Worm (Caenorhabditis elegans): ENCODE data around the gene lgc-56.

The lgc-56 gene

DNA sequence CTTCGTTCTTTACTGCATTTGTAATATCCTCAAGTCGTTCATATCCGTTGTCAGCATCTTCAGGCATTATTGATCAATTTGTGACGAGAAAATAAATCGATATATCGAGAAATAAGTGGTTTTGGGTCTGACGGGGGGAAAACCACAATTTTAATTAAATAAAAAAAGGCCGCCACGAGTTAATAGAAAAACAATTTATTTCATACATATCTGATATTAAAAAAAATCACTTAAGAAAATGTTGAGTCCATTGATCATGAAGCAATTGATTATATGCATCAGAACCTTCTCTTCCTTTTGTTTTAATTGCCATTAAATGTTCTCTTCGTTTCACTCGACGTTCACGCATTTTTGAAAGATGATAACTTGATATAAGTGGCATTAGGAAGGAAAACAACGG lies 18.2 kb downstream of the lgc-56 start, which contains the start of gene F58A6.5:
Gene F58A6.5 (minus strand): TSS at position 101 of the 400 bp plus-strand sequence.
- TF ChIP-seq tbx-7 (tag; optimal IDR thresholded peaks at IDR 0.05) (no peak), ztf-16 (tag; optimal IDR thresholded peaks at IDR 0.05) (no peak)

DNA sequence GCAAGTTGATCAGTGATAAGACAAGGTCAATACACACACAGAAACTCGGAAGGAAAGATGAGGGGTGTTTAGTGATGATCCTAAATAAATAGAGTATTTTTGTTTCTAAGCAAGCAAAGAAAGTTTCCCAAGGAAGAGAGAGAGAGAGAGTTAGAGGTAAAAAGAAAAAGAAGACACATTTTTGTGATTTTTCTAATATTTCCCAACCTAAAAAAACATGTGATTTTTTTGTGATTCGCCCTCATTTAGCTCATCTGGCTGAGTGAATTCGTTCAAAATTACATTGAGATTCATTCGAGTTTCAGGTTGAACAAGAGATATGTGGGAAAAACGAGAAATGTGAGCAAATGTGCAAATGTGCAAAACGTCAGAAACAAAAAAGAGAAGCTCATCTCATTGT lies 20.6 kb downstream of the lgc-56 start, which contains the start of gene srb-16:
Gene srb-16 (minus strand): TSS at position 101 of the 400 bp plus-strand sequence.
- no peak for TF ChIP-seq fax-1 (tag; optimal IDR thresholded peaks at IDR 0.05)
- no peak for TF ChIP-seq pat-9 (tag; optimal IDR thresholded peaks at IDR 0.05)
- TF ChIP-seq lin-11 (tag; optimal IDR thresholded peaks at IDR 0.05): no peak
- TF ChIP-seq eyg-1 (tag; optimal IDR thresholded peaks at IDR 0.05): no peak
- TF ChIP-seq elt-4 (tag; optimal IDR thresholded peaks at IDR 0.05): no peak
- TF ChIP-seq pqm-1 (tag; optimal IDR thresholded peaks at IDR 0.05): no peak
- TF ChIP-seq unc-55 (GFP tag; optimal IDR thresholded peaks at IDR 0.05): no peak
- no peak for TF ChIP-seq ztf-16 (tag; optimal IDR thresholded peaks at IDR 0.05)
- no peak for TF ChIP-seq unc-86 (tag; optimal IDR thresholded peaks at IDR 0.05)
- TF ChIP-seq ama-1 (optimal IDR thresholded peaks at IDR 0.05): no peak
- no peak for TF ChIP-seq F13H6.1 (tag; optimal IDR thresholded peaks at IDR 0.05)
- TF ChIP-seq pha-2 (tag; optimal IDR thresholded peaks at IDR 0.05): no peak
- TF ChIP-seq pha-4 (tag; optimal IDR thresholded peaks at IDR 0.05): no peak
- TF ChIP-seq nhr-11 (tag; optimal IDR thresholded peaks at IDR 0.05): no peak
- TF ChIP-seq syd-9 (tag; optimal IDR thresholded peaks at IDR 0.05): no peak

DNA sequence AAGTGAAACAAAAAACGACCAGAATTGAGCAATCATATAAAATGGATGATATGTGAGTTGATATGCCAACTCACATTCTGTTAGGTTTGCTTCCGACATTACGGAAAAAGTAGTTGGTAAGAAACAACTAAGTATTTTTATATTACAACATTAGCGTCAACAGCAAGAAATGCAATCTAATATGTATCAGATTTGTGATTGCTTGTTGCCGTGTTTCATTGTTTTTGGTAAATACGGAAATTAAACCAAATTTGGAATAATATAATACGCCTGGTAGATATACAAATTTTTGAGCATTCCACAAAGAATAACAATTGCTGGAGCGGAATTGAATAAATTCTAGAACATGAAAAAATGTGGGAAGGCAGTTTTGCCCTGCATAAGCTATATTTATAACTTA lies 24.4 kb downstream of the lgc-56 start, which contains the start of gene srb-12:
Gene srb-12 (minus strand): TSS at position 101 of the 400 bp plus-strand sequence.
- TF ChIP-seq fkh-6 (tag; optimal IDR thresholded peaks at IDR 0.05): no peak
- TF ChIP-seq sdc-2 (tag; optimal IDR thresholded peaks at IDR 0.05): no peak
- no peak for TF ChIP-seq T23F11.4 (GFP tag; optimal IDR thresholded peaks at IDR 0.05)
- TF ChIP-seq hlh-13 (GFP tag; optimal IDR thresholded peaks at IDR 0.05): no peak
- TF ChIP-seq ceh-19 (GFP tag; optimal IDR thresholded peaks at IDR 0.05): no peak
- TF ChIP-seq npax-4 (tag; optimal IDR thresholded peaks at IDR 0.05): no peak
- TF ChIP-seq sox-4 (tag; optimal IDR thresholded peaks at IDR 0.05): no peak
- no peak for TF ChIP-seq fkh-10 (GFP tag; optimal IDR thresholded peaks at IDR 0.05)
- no peak for TF ChIP-seq ceh-30 (tag; optimal IDR thresholded peaks at IDR 0.05)
- no peak for TF ChIP-seq hlh-15 (tag; optimal IDR thresholded peaks at IDR 0.05)
- no peak for TF ChIP-seq nfya-1 (tag; optimal IDR thresholded peaks at IDR 0.05)
- no peak for TF ChIP-seq ztf-16 (tag; optimal IDR thresholded peaks at IDR 0.05)
- no peak for TF ChIP-seq ref-2 (tag; optimal IDR thresholded peaks at IDR 0.05)
- TF ChIP-seq odd-2 (tag; optimal IDR thresholded peaks at IDR 0.05): no peak
- TF ChIP-seq tbx-2 (tag; optimal IDR thresholded peaks at IDR 0.05): no peak
- no peak for TF ChIP-seq ceh-6 (GFP tag; optimal IDR thresholded peaks at IDR 0.05)
- no peak for TF ChIP-seq pha-2 (tag; optimal IDR thresholded peaks at IDR 0.05)
- TF ChIP-seq ceh-9 (tag; optimal IDR thresholded peaks at IDR 0.05): no peak
- no peak for TF ChIP-seq elt-2 (tag; optimal IDR thresholded peaks at IDR 0.05)

DNA sequence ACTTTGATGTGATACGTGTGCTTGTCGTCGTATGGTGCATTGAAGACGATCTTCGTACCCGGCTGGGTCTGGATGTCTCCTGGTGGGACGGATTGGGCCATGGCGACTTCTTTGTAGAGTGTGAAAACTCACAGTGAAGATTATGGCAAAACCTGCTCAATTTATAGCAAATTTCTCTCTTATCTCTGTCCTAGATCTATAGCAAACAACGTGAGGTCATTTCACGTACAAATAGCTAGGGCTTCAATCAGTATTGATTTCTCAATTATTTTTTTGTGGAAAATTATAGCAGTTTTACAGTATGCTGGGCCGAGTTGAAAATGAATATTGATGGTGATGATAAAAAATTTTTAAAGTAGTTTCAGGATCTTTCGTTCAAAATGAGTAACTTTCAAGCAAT lies 26.8 kb downstream of the lgc-56 start, which contains the start of gene msp-45:
Gene msp-45 (minus strand): TSS at position 101 of the 400 bp plus-strand sequence.
- TF ChIP-seq nhr-232 (tag; optimal IDR thresholded peaks at IDR 0.05): no peak
- no peak for TF ChIP-seq ceh-30 (tag; optimal IDR thresholded peaks at IDR 0.05)
- no peak for TF ChIP-seq ceh-14 (tag; optimal IDR thresholded peaks at IDR 0.05)
- TF ChIP-seq unc-42 (tag; optimal IDR thresholded peaks at IDR 0.05): no peak
- TF ChIP-seq ceh-31 (tag; optimal IDR thresholded peaks at IDR 0.05): no peak
- no peak for TF ChIP-seq C38D4.7 (GFP tag; optimal IDR thresholded peaks at IDR 0.05)
- no peak for TF ChIP-seq unc-55 (GFP tag; optimal IDR thresholded peaks at IDR 0.05)
- TF ChIP-seq dve-1 (tag; optimal IDR thresholded peaks at IDR 0.05): no peak
- no peak for TF ChIP-seq Y22D7AL.16 (tag; optimal IDR thresholded peaks at IDR 0.05)
- no peak for TF ChIP-seq pat-9 (tag; optimal IDR thresholded peaks at IDR 0.05)
- TF ChIP-seq ztf-16 (tag; optimal IDR thresholded peaks at IDR 0.05): no peak
- TF ChIP-seq ceh-48 (tag; optimal IDR thresholded peaks at IDR 0.05): no peak
- no peak for TF ChIP-seq ceh-24 (tag; optimal IDR thresholded peaks at IDR 0.05)
- no peak for TF ChIP-seq syd-9 (tag; optimal IDR thresholded peaks at IDR 0.05)

All from whole organism, late embryonic.